Fruit fly (Drosophila melanogaster) S2 (cell line): ENCODE data around the gene Bem46.

Experiments used
- CG8478 ChIP-seq: fragments of >200 bp; optimal IDR thresholded peaks from 2 replicates; lab custom pipeline; 2018
- CTCF ChIP-seq, 2 experiments: fragments of >200 bp; optimal IDR thresholded peaks; 2 replicates each; lab custom pipeline; 2018

Bem46 gene

DNA sequence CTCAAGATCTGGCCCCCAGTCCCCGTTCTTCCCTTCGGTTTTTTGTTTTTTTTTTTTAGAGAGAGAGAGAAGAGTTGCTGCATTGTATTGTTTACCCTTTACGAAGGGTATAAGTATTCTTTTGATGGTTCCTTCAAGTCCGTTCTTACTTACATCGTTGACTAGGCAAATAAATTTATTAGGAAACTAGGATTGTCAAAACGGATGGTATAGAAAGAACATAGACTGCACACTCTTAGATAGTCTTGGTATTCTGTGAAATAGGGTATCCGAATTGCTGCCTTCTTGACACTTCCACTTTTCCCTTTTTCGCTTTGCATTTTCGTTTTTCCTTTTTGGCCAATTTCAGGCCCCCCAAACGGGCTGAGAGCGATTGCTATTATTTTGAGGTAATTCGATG is 23.6 kb downstream of the Bem46 start:
- no peak for TF ChIP-seq CG8478 (lab: Kevin White, UChicago)
- no peak for TF ChIP-seq CTCF (optimal IDR thresholded peaks at IDR 0.05; lab: Kevin White, UChicago)

DNA sequence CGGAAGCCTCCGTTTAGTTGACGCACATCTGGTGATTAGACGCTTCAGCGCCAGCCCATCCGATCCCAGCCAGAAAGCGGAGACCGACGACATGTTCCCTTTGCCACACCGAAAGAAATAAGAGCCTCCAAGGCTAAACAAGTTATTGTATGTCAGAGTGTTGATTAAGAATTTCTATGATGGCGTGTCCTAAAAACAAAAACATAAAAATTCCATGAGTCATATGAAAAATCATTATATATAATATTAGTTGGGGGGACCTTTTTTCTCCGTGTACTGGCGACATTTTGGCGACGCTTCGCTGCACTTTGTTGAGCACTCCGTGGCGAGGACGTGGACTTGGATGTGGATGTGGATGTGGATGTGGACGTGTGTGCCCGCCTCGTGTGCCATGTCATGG is 24.9 kb downstream of the Bem46 start:
- TF ChIP-seq CTCF (optimal IDR thresholded peaks at IDR 0.05; lab: Kevin White, UChicago) (no peak), CG8478 (lab: Kevin White, UChicago) (no peak)

DNA sequence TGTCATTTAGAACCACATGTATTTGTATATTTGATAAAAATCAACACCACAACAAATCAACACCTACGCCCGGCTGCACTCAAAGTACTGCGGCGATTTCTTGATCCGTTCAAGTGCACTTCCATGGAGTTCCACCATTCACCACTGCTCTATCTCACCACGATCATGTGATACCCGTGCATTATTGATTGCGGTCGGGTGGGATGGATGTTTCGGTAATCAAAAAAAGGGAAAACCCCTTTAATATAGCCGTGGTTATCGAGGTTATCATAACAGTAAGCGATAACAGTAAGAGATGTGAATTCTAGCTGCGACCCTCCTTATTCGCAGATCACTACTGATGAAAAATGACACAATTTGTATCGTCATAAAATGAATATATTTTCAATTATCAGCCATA is 30.3 kb downstream of the Bem46 start, which contains the start of the genes CG17224 and CG17264:
Gene CG17224 (minus strand): TSS at position 97 of the 400 bp plus-strand sequence.
Gene CG17264 (plus strand): TSS at position 297 of the 400 bp plus-strand sequence.
- no peak for TF ChIP-seq CG8478 (lab: Kevin White, UChicago)
- TF ChIP-seq CTCF (optimal IDR thresholded peaks at IDR 0.05; lab: Kevin White, UChicago) = no peak

DNA sequence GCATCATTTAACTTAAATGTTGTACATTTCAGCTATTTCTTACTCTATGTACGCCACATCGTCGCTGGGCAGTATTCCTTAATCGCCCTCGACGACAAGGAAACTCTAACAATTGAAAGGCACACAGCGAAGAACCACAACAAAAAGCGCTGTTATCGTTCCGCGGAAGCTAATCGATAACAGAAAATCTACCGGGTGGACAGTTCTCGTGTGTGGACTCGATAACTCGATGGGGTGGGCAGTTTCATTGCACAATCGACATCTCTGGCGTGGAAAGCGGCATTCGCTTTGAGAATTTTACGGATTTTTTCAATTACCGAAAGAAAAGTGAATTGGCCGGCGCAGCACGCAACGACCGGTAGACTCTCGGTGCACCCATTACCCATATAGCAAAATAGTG is 35.1 kb downstream of the Bem46 start, which contains the start of the genes alpha4GT1 and Prp40:
Gene alpha4GT1 (minus strand): TSS at position 156 of the 400 bp plus-strand sequence.
Gene Prp40 (plus strand): TSS at position 241 of the 400 bp plus-strand sequence.
- peak in 1 of 2 experiments; percentile 23 for TF ChIP-seq CTCF (optimal IDR thresholded peaks at IDR 0.05; lab: Kevin White, UChicago)
- TF ChIP-seq CG8478 (lab: Kevin White, UChicago) = no peak

DNA sequence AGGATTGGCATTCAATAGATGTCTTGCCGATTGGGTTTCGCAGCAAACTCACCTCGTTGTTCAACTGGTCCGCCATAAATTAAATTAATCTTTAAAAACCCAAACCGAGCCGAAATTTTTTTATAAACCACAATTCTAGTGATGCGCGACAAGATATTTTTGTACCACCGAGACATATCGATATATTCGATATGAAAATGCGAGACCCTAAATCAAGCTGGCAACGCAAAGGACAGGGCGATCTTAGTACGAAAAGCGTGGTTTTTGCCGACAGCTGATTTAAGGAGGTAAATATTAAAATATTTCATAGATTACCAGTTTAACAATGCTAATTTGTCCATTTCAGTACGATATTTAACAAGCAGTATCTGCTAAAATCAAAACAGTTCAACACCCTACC is 41.1 kb downstream of the Bem46 start, which contains the start of the genes Sf3b2 and CG17219:
Gene Sf3b2 (minus strand): TSS at position 157 of the 400 bp plus-strand sequence.
Gene CG17219 (plus strand): TSS at position 242 of the 400 bp plus-strand sequence.
- no peak for TF ChIP-seq CG8478 (lab: Kevin White, UChicago)
- no peak for TF ChIP-seq CTCF (optimal IDR thresholded peaks at IDR 0.05; lab: Kevin White, UChicago)

DNA sequence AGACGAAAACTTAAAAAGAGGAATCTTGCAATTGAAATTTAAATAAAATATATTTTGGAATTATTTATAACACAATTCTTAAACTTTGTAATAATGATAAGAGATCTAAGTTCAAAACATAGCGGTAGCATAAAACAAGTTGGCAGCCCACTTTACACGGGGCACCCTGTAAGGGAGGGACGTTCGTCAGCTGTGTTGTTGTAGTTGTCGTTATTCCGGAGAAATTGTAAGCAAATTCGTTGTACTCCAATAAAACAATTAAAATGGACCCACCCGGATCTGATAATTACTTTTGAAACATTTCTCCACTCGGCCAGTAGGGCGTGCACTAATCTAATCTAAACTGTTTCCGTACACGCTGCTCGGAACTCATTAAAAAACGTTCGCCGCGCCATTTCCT is 42.4 kb downstream of the Bem46 start, which contains the start of gene GABPI:
Gene GABPI (plus strand): TSS at position 190 of the 400 bp plus-strand sequence.
- TF ChIP-seq CG8478 (lab: Kevin White, UChicago) (no peak), CTCF (optimal IDR thresholded peaks at IDR 0.05; lab: Kevin White, UChicago) (no peak)

DNA sequence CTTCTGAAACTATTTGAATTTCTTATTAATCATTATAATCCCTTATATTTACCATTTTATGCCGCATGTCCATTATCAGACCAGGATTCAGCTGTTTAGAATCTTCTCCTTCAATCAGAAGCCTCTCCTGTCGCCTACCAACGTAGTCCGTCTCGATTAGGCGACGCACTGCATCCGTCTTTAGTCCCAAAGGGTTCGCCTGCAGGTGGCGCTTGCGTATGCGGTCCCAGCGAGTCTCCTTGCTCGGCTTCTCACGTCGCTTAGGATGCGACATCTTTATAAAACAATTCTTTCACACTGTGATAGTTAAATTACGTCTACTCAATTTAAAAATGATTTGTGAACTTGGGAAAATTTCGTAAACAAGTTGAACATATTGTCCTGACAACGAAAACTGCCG is 47.1 kb downstream of the Bem46 start, which contains the start of gene CG17258:
Gene CG17258 (minus strand): TSS at position 380 of the 400 bp plus-strand sequence.
- TF ChIP-seq CTCF (optimal IDR thresholded peaks at IDR 0.05; lab: Kevin White, UChicago) = peak; percentile 65 to 73
- TF ChIP-seq CG8478 (lab: Kevin White, UChicago) = no peak

DNA sequence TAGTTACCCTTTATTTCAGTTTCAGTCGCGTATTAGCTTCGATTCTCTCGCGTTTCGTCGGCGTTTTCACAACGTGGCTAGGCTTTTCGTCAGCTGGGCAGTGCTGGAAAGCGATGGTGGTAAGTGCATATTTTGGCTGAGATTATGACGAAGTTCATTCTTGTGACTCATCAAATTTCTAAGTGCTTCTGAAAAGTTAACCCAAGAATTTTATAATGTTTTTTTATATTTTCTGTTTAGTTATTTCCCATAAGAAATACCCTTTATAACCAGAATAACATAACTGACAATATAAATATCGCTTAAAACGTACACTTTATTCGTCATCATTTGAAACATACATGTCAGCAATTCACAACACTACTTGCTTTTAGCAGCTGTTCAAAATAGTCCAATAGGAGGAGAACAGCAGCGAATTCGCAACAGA is 49.2 kb downstream of the Bem46 start, which contains the start of the genes CG17260 and SerRS:
Gene CG17260 (plus strand): TSS at position 78 of the 427 bp plus-strand sequence.
Gene SerRS (minus strand): TSS at position 251 of the 427 bp plus-strand sequence.
- TF ChIP-seq CTCF (optimal IDR thresholded peaks at IDR 0.05; lab: Kevin White, UChicago) (no peak), CG8478 (lab: Kevin White, UChicago) (no peak)
